Worm (Caenorhabditis elegans): ENCODE results near the gene C50E10.2.

DNA sequence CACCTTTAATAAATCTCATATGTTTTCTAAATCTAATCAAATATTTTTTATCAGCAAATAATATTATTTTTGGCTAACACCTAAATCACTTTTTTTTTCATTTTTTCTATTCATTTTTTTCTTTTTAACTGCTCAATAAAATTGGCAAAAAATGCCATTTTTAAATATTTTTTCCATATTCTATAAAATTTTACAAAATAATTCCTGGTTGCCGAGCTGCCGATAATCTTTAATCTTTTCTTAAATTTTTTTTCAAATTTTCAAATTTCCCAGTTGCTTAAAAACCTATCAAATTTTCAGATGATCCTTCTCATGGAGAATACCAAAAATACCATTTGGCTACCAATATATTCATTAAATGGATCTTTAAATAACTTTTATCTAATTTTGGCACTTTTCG is 2.0 kb upstream of the C50E10.2 start, which contains the start of gene sre-51:
- no peak for TF ChIP-seq tra-4 (tag; optimal IDR thresholded peaks at IDR 0.05)
- TF ChIP-seq flt-1 (GFP tag; IDR thresholded peaks at IDR 0.05), result no peak
- no peak for TF ChIP-seq B0310.2 (tag; optimal IDR thresholded peaks at IDR 0.05)
